Worm (Caenorhabditis elegans) whole organism, early embryonic: ENCODE measurements around the gene F20D6.5.

Experiments
- flt-1 ChIP-seq: fragments of 200-800 bp; sonication (Bioruptor generic); IDR thresholded peaks from 2 replicates; pipeline ENCODE4 v1.3.6; 2022; ENCODE audit warnings: missing genetic modification characterization, missing compliant biosample characterization
- tbx-37 ChIP-seq: fragments of 200-800 bp; sonication (Bioruptor generic); conservative IDR thresholded peaks from 2 replicates; pipeline ENCODE4 v1.3.6; 2022; ENCODE audit warnings: missing genetic modification reagents, missing genetic modification characterization, missing compliant biosample characterization

DNA sequence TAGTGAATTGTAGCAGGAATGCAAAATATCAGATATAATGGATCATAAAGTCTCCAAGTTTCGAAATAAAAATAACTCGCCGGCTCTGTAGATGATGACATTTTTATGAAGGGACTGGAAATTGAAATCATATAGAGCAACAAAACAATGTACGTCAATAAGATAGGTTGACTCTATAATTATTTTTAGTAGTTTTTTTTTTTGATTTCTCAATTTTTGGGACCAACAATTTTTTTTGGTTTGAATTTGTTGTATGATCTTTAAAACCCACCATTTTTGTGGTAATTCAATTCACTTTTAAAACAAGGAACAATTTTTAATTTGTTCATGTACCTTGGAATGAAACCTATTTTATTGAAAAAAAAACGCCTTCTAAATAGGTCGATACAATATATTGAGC is 28.3 kb downstream of the F20D6.5 start, which contains the start of gene F20D6.12:
- no peak for TF ChIP-seq tbx-37
- TF ChIP-seq flt-1 (GFP tag; lab: Robert Waterston, UW): no peak
